Worm (Caenorhabditis elegans) whole organism, L4 larva: ENCODE measurements around the gene fbxa-100.

ENCODE experiments used
- F10B5.3 ChIP-seq: sonication (generic microtip); optimal IDR thresholded peaks from 2 replicates; lab custom pipeline; 2016; ENCODE audit warnings: mild to moderate bottlenecking, missing genetic modification characterization, missing compliant biosample characterization
- ZK337.2 ChIP-seq: fragments of 200-800 bp; sonication (Bioruptor generic); IDR thresholded peaks from 2 replicates; pipeline ENCODE4 v1.3.6; 2022; ENCODE audit warnings: missing genetic modification reagents, missing genetic modification characterization, missing compliant biosample characterization
- aha-1 ChIP-seq: fragments of 150-350 bp; peaks from one replicate; lab custom pipeline; 2014; ENCODE audit warnings: missing biosample characterization, missing genetic modification characterization
- arid-1 ChIP-seq: fragments of 200-800 bp; sonication (Bioruptor generic); conservative IDR thresholded peaks from 2 replicates; pipeline ENCODE4 v1.3.6; 2022; ENCODE audit warnings: missing genetic modification reagents, missing genetic modification characterization, missing compliant biosample characterization
- ceh-20 ChIP-seq: fragments of 200-800 bp; sonication (Bioruptor generic); IDR thresholded peaks from 2 replicates; pipeline ENCODE4 v1.3.6; 2022; ENCODE audit warnings: missing genetic modification reagents, missing genetic modification characterization, missing compliant biosample characterization
- ceh-28 ChIP-seq: fragments of 150-350 bp; optimal IDR thresholded peaks from 2 replicates; lab custom pipeline; 2014; ENCODE audit warnings: missing biosample characterization, missing genetic modification reagents, missing genetic modification characterization
- ceh-32 ChIP-seq: sonication (generic microtip); optimal IDR thresholded peaks from 2 replicates; lab custom pipeline; 2016; ENCODE audit warnings: mild to moderate bottlenecking, missing genetic modification characterization, missing compliant biosample characterization; ENCODE audit not compliant: poor library complexity
- ceh-62 ChIP-seq: sonication (generic microtip); optimal IDR thresholded peaks from 2 replicates; lab custom pipeline; 2017; ENCODE audit warnings: missing biosample characterization, missing genetic modification characterization
- ceh-82 ChIP-seq: sonication (generic microtip); optimal IDR thresholded peaks from 2 replicates; lab custom pipeline; 2017; ENCODE audit warnings: missing biosample characterization, missing genetic modification characterization
- daf-16 ChIP-seq, 3 experiments: sonication (generic microtip); optimal IDR thresholded peaks; 2 replicates each; lab custom pipeline; 2016 to 2017; ENCODE audit warnings: missing genetic modification characterization in 3 of 3, missing genetic modification reagents in 3 of 3, mild to moderate bottlenecking in 2 of 3, missing compliant biosample characterization in 2 of 3, missing biosample characterization in 1 of 3, moderate library complexity in 1 of 3
- daf-19 ChIP-seq: fragments of 200-800 bp; sonication (Bioruptor generic); conservative IDR thresholded peaks from 2 replicates; pipeline ENCODE4 v1.3.6; 2022; ENCODE audit warnings: missing genetic modification characterization, missing compliant biosample characterization
- dmd-6 ChIP-seq: fragments of 200-800 bp; sonication (Bioruptor generic); IDR thresholded peaks from 2 replicates; pipeline ENCODE4 v1.3.6; 2022; ENCODE audit warnings: missing genetic modification reagents, missing genetic modification characterization, missing compliant biosample characterization
- dmd-8 ChIP-seq: fragments of 200-800 bp; sonication (Bioruptor generic); IDR thresholded peaks from 2 replicates; pipeline ENCODE4 v1.3.6; 2022; ENCODE audit warnings: missing genetic modification characterization, missing compliant biosample characterization
- dpl-1 ChIP-seq: fragments of 150-350 bp; optimal IDR thresholded peaks from 2 replicates; lab custom pipeline; 2014; ENCODE audit warnings: missing biosample characterization, missing genetic modification reagents, missing genetic modification characterization
- duxl-1 ChIP-seq: sonication (generic microtip); optimal IDR thresholded peaks from 2 replicates; lab custom pipeline; 2016; ENCODE audit warnings: mild to moderate bottlenecking, missing genetic modification characterization, moderate library complexity, missing compliant biosample characterization; ENCODE audit not compliant: poor library complexity
- dve-1 ChIP-seq: sonication (generic microtip); optimal IDR thresholded peaks from 2 replicates; lab custom pipeline; 2017; ENCODE audit warnings: antibody characterized with exemption, mild to moderate bottlenecking, missing genetic modification characterization, missing compliant biosample characterization; ENCODE audit not compliant: insufficient read depth
- fos-1 ChIP-seq: fragments of 150-350 bp; optimal IDR thresholded peaks from 2 replicates; lab custom pipeline; 2014; ENCODE audit warnings: missing biosample characterization, missing genetic modification characterization
- hif-1 ChIP-seq, 2 experiments: sonication (generic microtip); optimal IDR thresholded peaks; 2 replicates each; lab custom pipeline; 2016 to 2017; ENCODE audit warnings: missing compliant biosample characterization in 2 of 2, missing genetic modification characterization in 2 of 2, missing genetic modification reagents in 2 of 2, missing genotype in 2 of 2, mild to moderate bottlenecking in 1 of 2
- hlh-30 ChIP-seq: sonication (generic microtip); optimal IDR thresholded peaks from 2 replicates; lab custom pipeline; 2017; ENCODE audit warnings: antibody characterized with exemption, mild to moderate bottlenecking, missing genetic modification characterization, missing compliant biosample characterization; ENCODE audit not compliant: insufficient read depth
- jun-1 ChIP-seq: fragments of 150-350 bp; optimal IDR thresholded peaks from 2 replicates; lab custom pipeline; 2014; ENCODE audit warnings: missing biosample characterization, missing genetic modification reagents, missing genetic modification characterization
- mes-2 ChIP-seq: sonication (generic microtip); optimal IDR thresholded peaks from 2 replicates; lab custom pipeline; 2016; ENCODE audit warnings: missing genotype, mild to moderate bottlenecking, missing genetic modification characterization, missing compliant biosample characterization; ENCODE audit not compliant: poor library complexity, severe bottlenecking
- mxl-3 ChIP-seq: fragments of 200-800 bp; sonication (Bioruptor generic); optimal IDR thresholded peaks from 2 replicates; lab custom pipeline; 2018; ENCODE audit warnings: mild to moderate bottlenecking, missing genetic modification characterization, missing compliant biosample characterization
- nhr-11 ChIP-seq: fragments of 150-350 bp; optimal IDR thresholded peaks from 2 replicates; lab custom pipeline; 2014; ENCODE audit warnings: missing biosample characterization, missing genetic modification characterization
- nhr-48 ChIP-seq: sonication (generic microtip); optimal IDR thresholded peaks from 2 replicates; lab custom pipeline; 2016; ENCODE audit warnings: mild to moderate bottlenecking, missing genetic modification characterization, missing compliant biosample characterization
- nhr-6 ChIP-seq: fragments of 150-350 bp; optimal IDR thresholded peaks from 2 replicates; lab custom pipeline; 2014; ENCODE audit warnings: missing biosample characterization, missing genetic modification characterization
- pha-4 ChIP-seq, 2 experiments: fragments of 150-350 bp in 1 of 2; fragments of 200-800 bp in 1 of 2; sonication (Bioruptor generic) in 1 of 2; IDR thresholded peaks in 1 of 2; optimal IDR thresholded peaks in 1 of 2; 2 replicates each; pipeline versions ENCODE4 v1.3.6 to Lab custom; 2014 to 2022; ENCODE audit warnings: missing genetic modification characterization in 2 of 2, missing genetic modification reagents in 2 of 2, missing biosample characterization in 1 of 2, missing compliant biosample characterization in 1 of 2
- set-16 ChIP-seq: fragments of 200-800 bp; sonication (Bioruptor generic); IDR thresholded peaks from 2 replicates; pipeline ENCODE4 v1.3.6; 2022; ENCODE audit warnings: missing genetic modification reagents, missing genetic modification characterization, missing compliant biosample characterization
- snpc-1.2 ChIP-seq: fragments of 200-800 bp; sonication (Bioruptor generic); IDR thresholded peaks from 2 replicates; pipeline ENCODE4 v1.3.6; 2022; ENCODE audit warnings: missing genetic modification reagents, missing genetic modification characterization, missing compliant biosample characterization
- snpc-4 ChIP-seq: fragments of 150-350 bp; optimal IDR thresholded peaks from 2 replicates; lab custom pipeline; 2014; ENCODE audit warnings: missing biosample characterization, missing genetic modification characterization
- unc-130 ChIP-seq: sonication (generic microtip); optimal IDR thresholded peaks from 2 replicates; lab custom pipeline; 2016; ENCODE audit warnings: missing genetic modification reagents, missing genetic modification characterization, missing compliant biosample characterization
- zfp-2 ChIP-seq: sonication (generic microtip); optimal IDR thresholded peaks from 2 replicates; lab custom pipeline; 2016; ENCODE audit warnings: mild to moderate bottlenecking, missing genetic modification characterization, missing compliant biosample characterization
- zip-2 ChIP-seq: fragments of 150-350 bp; optimal IDR thresholded peaks from 2 replicates; lab custom pipeline; 2014; ENCODE audit warnings: missing biosample characterization, missing genetic modification characterization
- ztf-11 ChIP-seq: fragments of 150-350 bp; optimal IDR thresholded peaks from 2 replicates; lab custom pipeline; 2014; ENCODE audit warnings: missing biosample characterization, missing genetic modification characterization

The fbxa-100 gene

ce11 chrV:16024300-16024699, 37.6 kb downstream of the fbxa-100 start, which contains the start of gene T10C6.6 (continued):
- TF ChIP-seq arid-1 (GFP tag; lab: Robert Waterston, UW) = 0 out of 2 replicates have a peak, but pooled peaks have one; percentile 33
- TF ChIP-seq ztf-11 (tag; lab: Kevin White, UChicago) = no peak
- no peak for TF ChIP-seq nhr-11 (tag; lab: Kevin White, UChicago)
- TF ChIP-seq ceh-20 (GFP tag; lab: Robert Waterston, UW) = no peak
- no peak for TF ChIP-seq ceh-28 (tag; lab: Kevin White, UChicago)
- TF ChIP-seq daf-19 = 0 out of 2 replicates have a peak, but pooled peaks have one; percentile 13
- no peak for TF ChIP-seq nhr-48 (tag; lab: Kevin White, UChicago)
- no peak for TF ChIP-seq ceh-62 (tag; lab: Kevin White, UChicago)

- TF ChIP-seq dmd-8 (GFP tag; lab: Robert Waterston, UW) (no peak), dmd-6 (GFP tag; lab: Robert Waterston, UW) (no peak), set-16 (GFP tag; lab: Robert Waterston, UW) (peak; percentile 51), zip-2 (no peak), aha-1 (tag; lab: Kevin White, UChicago) (no peak), zfp-2 (no peak), nhr-48 (tag; lab: Kevin White, UChicago) (no peak), nhr-6 (no peak), F10B5.3 (tag; lab: Kevin White, UChicago) (no peak)
These were observed 38.3 kb downstream of the fbxa-100 start for ce11 chrV:16023559-16023958.

ce11 chrV:16023051-16023450, 38.8 kb downstream of the fbxa-100 start, which contains the start of gene cwc-15:
Gene cwc-15, plus strand, starts transcription at chrV:16023351.
- no peak for TF ChIP-seq ceh-82
- no peak for TF ChIP-seq fos-1 (tag; lab: Kevin White, UChicago)
- no peak for TF ChIP-seq snpc-1.2
- TF ChIP-seq daf-16 (GFP tag; optimal IDR thresholded peaks at IDR 0.05; lab: Kevin White, UChicago) = no peak
- no peak for TF ChIP-seq daf-16 (tag; optimal IDR thresholded peaks at IDR 0.05; lab: Kevin White, UChicago)
- TF ChIP-seq hif-1 (tag; optimal IDR thresholded peaks at IDR 0.05; lab: Kevin White, UChicago) = no peak
- no peak for TF ChIP-seq aha-1 (tag; lab: Kevin White, UChicago)
- no peak for TF ChIP-seq snpc-4 (tag; lab: Kevin White, UChicago)
- no peak for TF ChIP-seq F10B5.3 (tag; lab: Kevin White, UChicago)
- TF ChIP-seq ZK337.2 = no peak
- TF ChIP-seq jun-1 = no peak

ce11 chrV:16022600-16022999, 39.3 kb downstream of the fbxa-100 start:
- TF ChIP-seq ceh-32 (tag; lab: Kevin White, UChicago) (no peak), mes-2 (tag; lab: Kevin White, UChicago) (peak; percentile 97), hlh-30 (tag; lab: Kevin White, UChicago) (no peak), hif-1 (tag; optimal IDR thresholded peaks at IDR 0.05; lab: Kevin White, UChicago) (peak in 1 of 2 experiments; percentile 77), ZK337.2 (0 out of 2 replicates have a peak, but pooled peaks have one; percentile 18), pha-4 (GFP tag; IDR thresholded peaks at IDR 0.05; lab: Robert Waterston, UW) (no peak), pha-4 (tag; optimal IDR thresholded peaks at IDR 0.05; lab: Kevin White, UChicago) (no peak), dve-1 (no peak), mxl-3 (GFP tag; lab: Kevin White, UChicago) (no peak), duxl-1 (tag; lab: Kevin White, UChicago) (peak; percentile 10), dpl-1 (GFP tag; lab: Kevin White, UChicago) (peak; percentile 88), unc-130 (GFP tag; lab: Kevin White, UChicago) (peak; percentile 63)
